Fruit fly (Drosophila melanogaster): ENCODE data around the gene capt.
A peak's percentile ranks its signal among the peaks of the same experiment; 100 is the strongest.

capt gene

dm6 chr2L:1163538-1164143, 5.6 kb upstream of the capt start, which contains the start of gene CG5080:
CG5080 (minus strand) TSS chr2L:1163886.
- no peak for TF ChIP-seq Vsx2 (GFP tag; optimal IDR thresholded peaks at IDR 0.05; ENCODE audit: partially characterized antibody)
- TF ChIP-seq Rel (GFP tag; optimal IDR thresholded peaks at IDR 0.05): no peak
- peak; percentile 49 for TF ChIP-seq Rel (tag; optimal IDR thresholded peaks at IDR 0.05)
- TF ChIP-seq Dif (GFP tag; optimal IDR thresholded peaks at IDR 0.05; ENCODE audit: partially characterized antibody): peak; percentile 63
- no peak for TF ChIP-seq sage (GFP tag; optimal IDR thresholded peaks at IDR 0.05)

- TF ChIP-seq Hr78 (GFP tag; optimal IDR thresholded peaks at IDR 0.05) (no peak), OdsH (GFP tag; optimal IDR thresholded peaks at IDR 0.05) (no peak), GATAd (GFP tag; optimal IDR thresholded peaks at IDR 0.05) (no peak), sage (GFP tag; optimal IDR thresholded peaks at IDR 0.05) (no peak), woc (GFP tag; optimal IDR thresholded peaks at IDR 0.05) (no peak), foxo (GFP tag; optimal IDR thresholded peaks at IDR 0.05) (no peak)
Measured at dm6 chr2L:1158519-1159319, 657 bp upstream of the capt start, which contains the start of gene Tango14. Tango14 (plus strand) TSS chr2L:1158661.

DNA sequence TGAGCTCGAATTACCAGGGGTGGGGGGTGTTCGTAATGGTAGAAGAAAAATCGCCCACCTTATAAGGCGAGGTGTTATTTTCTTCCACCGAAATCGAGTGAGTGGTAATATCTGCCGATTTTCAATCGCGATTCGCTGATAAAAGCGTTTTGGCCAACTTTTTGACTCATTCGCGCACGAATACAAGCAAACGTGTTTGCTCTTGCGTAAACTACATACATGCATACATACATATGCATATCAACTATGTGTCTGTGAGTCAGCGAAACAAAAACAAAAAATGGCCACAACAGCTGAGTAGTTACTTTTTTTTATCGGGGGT, 744 bp downstream of the capt start:
- TF ChIP-seq h (GFP tag; optimal IDR thresholded peaks at IDR 0.05) (no peak), jim (GFP tag; optimal IDR thresholded peaks at IDR 0.05) (no peak), dsf (GFP tag; optimal IDR thresholded peaks at IDR 0.05; ENCODE audit: borderline replicate concordance) (no peak), fru (GFP tag; optimal IDR thresholded peaks at IDR 0.05) (peak; percentile 20)

dm6 chr2L:1156592-1157249, 1.3 kb downstream of the capt start:
- no peak for TF ChIP-seq Hnf4 (GFP tag; optimal IDR thresholded peaks at IDR 0.05)
- TF ChIP-seq Dfd (GFP tag; optimal IDR thresholded peaks at IDR 0.05): no peak
- no peak for TF ChIP-seq pan (optimal IDR thresholded peaks at IDR 0.05)
- no peak for TF ChIP-seq ey (GFP tag; optimal IDR thresholded peaks at IDR 0.05)

- TF ChIP-seq CrebA (GFP tag; optimal IDR thresholded peaks at IDR 0.05; ENCODE audit: borderline replicate concordance): no peak
- TF ChIP-seq Rel (GFP tag; optimal IDR thresholded peaks at IDR 0.05): no peak
- no peak for TF ChIP-seq Rel (tag; optimal IDR thresholded peaks at IDR 0.05)
- peak; percentile 99 for TF ChIP-seq Dfd (GFP tag; optimal IDR thresholded peaks at IDR 0.05)
- TF ChIP-seq Dif (GFP tag; optimal IDR thresholded peaks at IDR 0.05; ENCODE audit: partially characterized antibody): no peak
Measured at dm6 chr2L:1152693-1153092, 5.4 kb downstream of the capt start.

DNA sequence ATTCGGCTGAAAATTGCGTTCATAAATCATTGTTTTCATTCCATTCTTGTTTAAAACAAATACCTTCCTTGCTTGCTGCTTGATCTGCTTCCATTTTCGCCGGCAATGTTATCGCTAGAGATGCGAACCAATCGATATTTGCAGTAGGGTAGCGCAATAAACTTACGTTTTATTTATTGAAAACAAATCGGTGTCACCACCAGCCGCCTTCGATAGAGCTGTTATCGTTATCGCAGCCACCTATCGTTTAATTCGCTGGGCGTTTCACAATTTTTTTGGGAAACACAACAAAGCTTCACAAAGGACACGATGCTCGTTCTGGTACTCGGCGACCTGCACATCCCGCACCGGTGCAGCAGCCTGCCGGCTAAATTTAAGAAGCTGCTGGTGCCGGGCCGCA, 7.5 kb downstream of the capt start, which contains the start of the genes Tfb4 and Vps29:
TSS of gene Tfb4 (minus strand) at position 124 of the 400 bp plus-strand sequence.
TSS of gene Vps29 (plus strand) at position 213 of the 400 bp plus-strand sequence.
- TF ChIP-seq lola (GFP tag; optimal IDR thresholded peaks at IDR 0.05) (no peak), Rel (GFP tag; optimal IDR thresholded peaks at IDR 0.05) (no peak), Rel (tag; optimal IDR thresholded peaks at IDR 0.05) (peak; percentile 59), Abd-B (GFP tag; optimal IDR thresholded peaks at IDR 0.05) (no peak), psq (GFP tag; optimal IDR thresholded peaks at IDR 0.05) (peak; percentile 43), Dif (GFP tag; optimal IDR thresholded peaks at IDR 0.05; ENCODE audit: partially characterized antibody) (no peak), Hr83 (GFP tag; optimal IDR thresholded peaks at IDR 0.05; ENCODE audit: poor library complexity, severe bottlenecking) (peak; percentile 97), foxo (GFP tag; optimal IDR thresholded peaks at IDR 0.05) (peak in 1 of 2 experiments; percentile 83), jim (GFP tag; optimal IDR thresholded peaks at IDR 0.05) (no peak), rgr (GFP tag; optimal IDR thresholded peaks at IDR 0.05) (no peak), CG9705 (GFP tag; optimal IDR thresholded peaks at IDR 0.05) (no peak), N (GFP tag; optimal IDR thresholded peaks at IDR 0.05) (no peak), pan (optimal IDR thresholded peaks at IDR 0.05) (no peak), Vsx2 (GFP tag; optimal IDR thresholded peaks at IDR 0.05; ENCODE audit: partially characterized antibody) (no peak), br (GFP tag; optimal IDR thresholded peaks at IDR 0.05) (peak; percentile 74), CrebA (GFP tag; optimal IDR thresholded peaks at IDR 0.05; ENCODE audit: borderline replicate concordance) (no peak), Myc (optimal IDR thresholded peaks at IDR 0.05) (no peak), Mio (GFP tag; optimal IDR thresholded peaks at IDR 0.05) (no peak), Sp1 (GFP tag; optimal IDR thresholded peaks at IDR 0.05) (no peak), Hr78 (GFP tag; optimal IDR thresholded peaks at IDR 0.05) (no peak), dmrt93B (GFP tag; optimal IDR thresholded peaks at IDR 0.05) (no peak), sage (GFP tag; optimal IDR thresholded peaks at IDR 0.05) (no peak), Dfd (GFP tag; optimal IDR thresholded peaks at IDR 0.05) (no peak), ey (GFP tag; optimal IDR thresholded peaks at IDR 0.05) (peak; percentile 67), fru (GFP tag; optimal IDR thresholded peaks at IDR 0.05) (no peak), HLH106 (tag; optimal IDR thresholded peaks at IDR 0.05) (peak; percentile 40), woc (GFP tag; optimal IDR thresholded peaks at IDR 0.05) (no peak), usp (GFP tag; optimal IDR thresholded peaks at IDR 0.05) (no peak), CG32264 (GFP tag; optimal IDR thresholded peaks at IDR 0.05) (peak; percentile 1), GATAd (GFP tag; optimal IDR thresholded peaks at IDR 0.05) (peak; percentile 10), h (GFP tag; optimal IDR thresholded peaks at IDR 0.05) (peak; percentile 77), dl (GFP tag; optimal IDR thresholded peaks at IDR 0.05; ENCODE audit: insufficient read depth in 1 of 2, partially characterized antibody in 2 of 2) (no peak)
